Fruit fly (Drosophila melanogaster): ENCODE measurements around the gene CG14395.

DNA sequence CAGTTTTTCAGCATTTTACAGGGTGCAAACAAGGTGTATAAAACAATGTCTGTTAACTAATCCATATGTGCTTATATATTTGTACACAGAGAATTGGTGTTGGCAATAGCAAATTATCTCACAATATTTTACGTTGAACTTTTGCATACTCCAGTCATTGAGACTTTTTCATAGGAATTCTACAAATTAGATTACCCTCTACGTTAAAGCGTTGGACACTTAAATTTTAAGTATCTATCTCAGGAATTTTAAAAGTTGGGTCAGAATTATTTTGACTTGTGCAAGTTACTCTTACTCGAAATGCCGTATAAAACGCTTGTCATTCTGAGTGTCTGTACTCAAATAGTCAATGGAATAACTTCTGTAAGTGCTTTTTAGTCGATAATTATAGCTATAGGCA lies 29.6 kb upstream of the CG14395 start, which contains the start of gene CG18530:
- TF ChIP-seq CTCF (optimal IDR thresholded peaks at IDR 0.05) (no peak), CG8478 (optimal IDR thresholded peaks at IDR 0.05) (no peak)

All from S2 (cell line).